Worm (Caenorhabditis elegans): ENCODE results near the gene sna-1.

Gene sna-1

ce11 chrV:6694668-6695067 is 15.8 kb downstream of the sna-1 start, which contains the start of gene W02F12.8:
Gene W02F12.8 (minus strand): TSS chrV:6694768.
- no peak for TF ChIP-seq hnd-1 (tag; optimal IDR thresholded peaks at IDR 0.05)
- no peak for TF ChIP-seq pes-1 (GFP tag; IDR thresholded peaks at IDR 0.05)
- TF ChIP-seq flt-1 (GFP tag; IDR thresholded peaks at IDR 0.05) = no peak
- no peak for TF ChIP-seq ama-1 (optimal IDR thresholded peaks at IDR 0.05)
- TF ChIP-seq hmg-4 (GFP tag; optimal IDR thresholded peaks at IDR 0.05) = no peak
- no peak for TF ChIP-seq aly-1 (tag; optimal IDR thresholded peaks at IDR 0.05)
- no peak for TF ChIP-seq B0310.2 (tag; optimal IDR thresholded peaks at IDR 0.05)

ce11 chrV:6691813-6692351 is 18.6 kb downstream of the sna-1 start, which contains the start of gene mtl-1:
Gene mtl-1 (minus strand): TSS chrV:6691863.
- TF ChIP-seq F13C5.2 (tag; optimal IDR thresholded peaks at IDR 0.05) = no peak
- TF ChIP-seq tra-4 (tag; optimal IDR thresholded peaks at IDR 0.05) = no peak
- TF ChIP-seq sea-1 (GFP tag; conservative IDR thresholded peaks at IDR 0.05) = no peak
- TF ChIP-seq B0310.2 (tag; optimal IDR thresholded peaks at IDR 0.05) = no peak
- no peak for TF ChIP-seq aly-1 (tag; optimal IDR thresholded peaks at IDR 0.05)
- TF ChIP-seq ceh-36 (tag; optimal IDR thresholded peaks at IDR 0.05) = no peak
- no peak for TF ChIP-seq flt-1 (GFP tag; IDR thresholded peaks at IDR 0.05)
- no peak for TF ChIP-seq ama-1 (optimal IDR thresholded peaks at IDR 0.05)
- no peak for TF ChIP-seq tbx-37 (GFP tag; conservative IDR thresholded peaks at IDR 0.05)
- TF ChIP-seq pes-1 (GFP tag; IDR thresholded peaks at IDR 0.05) = no peak
- TF ChIP-seq hmg-4 (GFP tag; optimal IDR thresholded peaks at IDR 0.05) = no peak
- no peak for TF ChIP-seq tbx-11 (GFP tag; IDR thresholded peaks at IDR 0.05)
- no peak for TF ChIP-seq hmbx-1 (tag; optimal IDR thresholded peaks at IDR 0.05)
- TF ChIP-seq hnd-1 (tag; optimal IDR thresholded peaks at IDR 0.05) = no peak
- no peak for TF ChIP-seq ets-7 (tag; optimal IDR thresholded peaks at IDR 0.05)
- TF ChIP-seq scrt-1 (GFP tag; IDR thresholded peaks at IDR 0.05) = no peak

DNA sequence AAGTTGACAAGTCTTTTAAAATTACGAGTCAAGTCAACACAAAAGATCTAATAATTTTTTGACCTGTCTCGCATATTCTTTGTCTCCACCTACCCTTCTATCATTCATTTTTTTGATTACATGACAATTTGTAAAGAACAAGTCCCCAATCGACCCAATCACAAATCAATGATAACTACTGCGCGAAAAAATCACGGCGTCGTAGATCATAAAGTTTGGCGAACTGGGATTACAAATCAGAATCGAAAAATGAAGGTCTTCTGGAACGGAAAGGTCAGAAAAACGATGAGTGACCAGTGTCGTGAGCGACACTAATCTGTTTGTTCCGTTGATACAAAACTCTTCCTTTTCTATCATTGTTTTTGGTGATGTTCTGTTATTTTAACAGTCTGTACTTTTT is 20.4 kb downstream of the sna-1 start:
- TF ChIP-seq ama-1 (optimal IDR thresholded peaks at IDR 0.05) = no peak
- TF ChIP-seq hnd-1 (tag; optimal IDR thresholded peaks at IDR 0.05) = no peak
- no peak for TF ChIP-seq B0310.2 (tag; optimal IDR thresholded peaks at IDR 0.05)
- no peak for TF ChIP-seq scrt-1 (GFP tag; IDR thresholded peaks at IDR 0.05)
- no peak for TF ChIP-seq pes-1 (GFP tag; IDR thresholded peaks at IDR 0.05)
- TF ChIP-seq tbx-11 (GFP tag; IDR thresholded peaks at IDR 0.05) = no peak
- no peak for TF ChIP-seq F13C5.2 (tag; optimal IDR thresholded peaks at IDR 0.05)
- no peak for TF ChIP-seq tbx-37 (GFP tag; conservative IDR thresholded peaks at IDR 0.05)
- no peak for TF ChIP-seq hmg-4 (GFP tag; optimal IDR thresholded peaks at IDR 0.05)
- no peak for TF ChIP-seq sea-1 (GFP tag; conservative IDR thresholded peaks at IDR 0.05)
- TF ChIP-seq hmbx-1 (tag; optimal IDR thresholded peaks at IDR 0.05) = no peak
- no peak for TF ChIP-seq aly-1 (tag; optimal IDR thresholded peaks at IDR 0.05)
- no peak for TF ChIP-seq tra-4 (tag; optimal IDR thresholded peaks at IDR 0.05)
- no peak for TF ChIP-seq ceh-36 (tag; optimal IDR thresholded peaks at IDR 0.05)
- TF ChIP-seq ceh-13 (GFP tag; optimal IDR thresholded peaks at IDR 0.05) = no peak
- no peak for TF ChIP-seq ets-7 (tag; optimal IDR thresholded peaks at IDR 0.05)
- TF ChIP-seq flt-1 (GFP tag; IDR thresholded peaks at IDR 0.05) = no peak

DNA sequence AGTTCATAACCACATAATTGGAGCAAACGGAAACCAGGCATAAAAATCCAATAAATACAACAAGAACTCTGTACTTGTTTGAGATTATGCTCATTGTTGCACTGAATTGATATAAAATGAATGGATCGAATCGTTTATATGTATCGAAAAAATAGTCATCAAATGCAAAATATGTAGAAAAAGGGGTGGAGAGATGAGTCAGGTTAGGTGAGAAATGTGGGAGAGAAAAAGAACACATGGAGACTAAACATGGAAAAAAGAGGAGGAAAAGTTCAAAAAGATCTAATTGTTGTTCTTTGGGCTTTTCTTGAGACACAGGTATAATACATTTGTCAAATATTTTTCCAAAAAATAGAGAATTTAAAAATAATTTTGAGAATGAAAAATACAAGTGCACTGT is 22.1 kb downstream of the sna-1 start, which contains the start of gene K11G9.5:
Gene K11G9.5, minus strand, starts transcription at position 101 of the 400 bp plus-strand sequence.
- no peak for TF ChIP-seq ama-1 (optimal IDR thresholded peaks at IDR 0.05)
- TF ChIP-seq aly-1 (tag; optimal IDR thresholded peaks at IDR 0.05) = no peak
- no peak for TF ChIP-seq hmg-4 (GFP tag; optimal IDR thresholded peaks at IDR 0.05)
- no peak for TF ChIP-seq tra-4 (tag; optimal IDR thresholded peaks at IDR 0.05)
- TF ChIP-seq hnd-1 (tag; optimal IDR thresholded peaks at IDR 0.05) = no peak
- TF ChIP-seq pes-1 (GFP tag; IDR thresholded peaks at IDR 0.05) = no peak
- no peak for TF ChIP-seq tbx-37 (GFP tag; conservative IDR thresholded peaks at IDR 0.05)
- TF ChIP-seq F13C5.2 (tag; optimal IDR thresholded peaks at IDR 0.05) = no peak
- no peak for TF ChIP-seq sea-1 (GFP tag; conservative IDR thresholded peaks at IDR 0.05)
- no peak for TF ChIP-seq ets-7 (tag; optimal IDR thresholded peaks at IDR 0.05)
- no peak for TF ChIP-seq B0310.2 (tag; optimal IDR thresholded peaks at IDR 0.05)
- no peak for TF ChIP-seq tbx-11 (GFP tag; IDR thresholded peaks at IDR 0.05)
- no peak for TF ChIP-seq ceh-13 (GFP tag; optimal IDR thresholded peaks at IDR 0.05)
- TF ChIP-seq hmbx-1 (tag; optimal IDR thresholded peaks at IDR 0.05) = no peak
- no peak for TF ChIP-seq ceh-36 (tag; optimal IDR thresholded peaks at IDR 0.05)
- TF ChIP-seq scrt-1 (GFP tag; IDR thresholded peaks at IDR 0.05) = no peak
- no peak for TF ChIP-seq flt-1 (GFP tag; IDR thresholded peaks at IDR 0.05)

DNA sequence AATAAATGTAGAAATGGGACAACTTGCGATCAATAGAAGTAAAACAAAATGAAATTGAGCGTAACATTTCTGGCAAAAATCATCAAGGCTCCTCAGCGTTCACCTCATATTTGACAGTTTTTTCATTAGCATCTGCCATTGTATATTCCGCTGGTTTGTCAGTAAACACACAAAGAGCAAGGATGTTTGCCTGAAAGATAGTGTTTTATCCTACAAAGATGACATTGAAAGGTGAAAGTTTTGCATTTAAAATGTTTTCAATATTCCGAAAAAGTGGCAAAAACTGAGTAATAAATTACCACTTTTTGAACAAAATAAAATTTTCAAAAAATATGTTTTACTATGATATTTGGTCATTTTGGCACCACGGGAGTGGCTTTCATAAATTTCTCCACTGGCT is 24.5 kb downstream of the sna-1 start:
- TF ChIP-seq ets-7 (tag; optimal IDR thresholded peaks at IDR 0.05) (no peak), F13C5.2 (tag; optimal IDR thresholded peaks at IDR 0.05) (no peak), scrt-1 (GFP tag; IDR thresholded peaks at IDR 0.05) (no peak), aly-1 (tag; optimal IDR thresholded peaks at IDR 0.05) (no peak), hmbx-1 (tag; optimal IDR thresholded peaks at IDR 0.05) (no peak), hnd-1 (tag; optimal IDR thresholded peaks at IDR 0.05) (no peak), tra-4 (tag; optimal IDR thresholded peaks at IDR 0.05) (no peak), ceh-13 (GFP tag; optimal IDR thresholded peaks at IDR 0.05) (no peak), pes-1 (GFP tag; IDR thresholded peaks at IDR 0.05) (no peak)

DNA sequence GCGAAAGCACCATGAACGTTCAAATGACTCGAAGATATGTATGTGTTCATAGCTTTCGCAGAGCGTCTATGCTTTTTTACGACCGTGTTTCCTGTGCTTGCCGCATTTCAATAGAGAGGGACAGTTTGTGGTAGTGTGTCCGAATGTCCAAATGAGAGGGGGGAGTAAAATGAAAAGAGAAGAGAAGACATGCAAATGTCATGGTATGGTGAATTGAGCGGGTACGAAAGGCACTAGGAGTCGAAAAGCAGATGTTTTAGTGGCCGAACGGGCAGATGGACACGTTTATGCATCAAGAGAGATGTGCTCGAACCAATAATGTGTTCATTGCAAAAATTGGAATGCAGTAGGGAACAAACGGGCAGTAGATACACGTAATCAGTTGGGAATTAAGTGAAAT is 25.0 kb downstream of the sna-1 start:
- TF ChIP-seq sea-1 (GFP tag; conservative IDR thresholded peaks at IDR 0.05) (no peak), hmbx-1 (tag; optimal IDR thresholded peaks at IDR 0.05) (no peak), hmg-4 (GFP tag; optimal IDR thresholded peaks at IDR 0.05) (peak; percentile 18), tra-4 (tag; optimal IDR thresholded peaks at IDR 0.05) (no peak)

DNA sequence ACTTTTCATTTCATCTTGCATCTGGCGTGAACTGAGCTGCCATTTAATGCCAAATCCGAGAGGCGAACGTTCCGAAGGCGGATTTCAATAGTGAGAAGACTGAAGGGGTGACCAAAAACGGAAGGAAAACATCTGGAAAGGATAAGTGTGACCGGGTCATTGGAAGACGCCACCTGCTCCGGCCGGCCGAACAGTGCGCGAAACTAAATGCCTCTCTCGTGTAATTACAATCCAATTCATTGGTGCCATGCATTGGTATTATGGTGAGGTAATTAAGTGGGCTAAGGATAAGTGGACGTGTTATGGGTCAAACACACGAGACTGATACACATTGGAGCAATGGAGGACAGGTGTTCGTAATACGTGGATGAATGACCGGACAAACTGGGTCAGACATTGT is 25.9 kb downstream of the sna-1 start:
- TF ChIP-seq hnd-1 (tag; optimal IDR thresholded peaks at IDR 0.05) (no peak), ceh-13 (GFP tag; optimal IDR thresholded peaks at IDR 0.05) (no peak), hmbx-1 (tag; optimal IDR thresholded peaks at IDR 0.05) (no peak), ceh-36 (tag; optimal IDR thresholded peaks at IDR 0.05) (peak; percentile 13)

DNA sequence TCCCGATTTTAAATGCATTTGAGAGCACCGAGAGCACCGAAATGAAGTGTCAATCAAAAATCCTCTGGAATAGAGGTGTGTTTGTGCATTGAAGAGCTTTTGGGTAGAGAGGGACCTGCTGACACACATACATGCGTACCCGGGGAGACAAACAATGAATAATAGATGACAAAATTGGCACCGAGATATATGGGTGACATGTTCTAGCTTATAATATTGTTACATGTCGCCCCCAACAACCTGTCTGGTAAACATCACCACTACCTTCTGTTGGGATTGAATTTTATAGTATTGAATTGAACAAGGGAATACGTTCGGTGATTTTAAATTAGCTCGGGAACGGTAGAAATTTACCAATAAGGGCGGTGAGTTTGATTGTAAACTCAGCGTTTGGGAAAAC is 26.7 kb downstream of the sna-1 start:
- TF ChIP-seq tbx-11 (GFP tag; IDR thresholded peaks at IDR 0.05) (no peak), ama-1 (optimal IDR thresholded peaks at IDR 0.05) (no peak), aly-1 (tag; optimal IDR thresholded peaks at IDR 0.05) (no peak), ets-7 (tag; optimal IDR thresholded peaks at IDR 0.05) (no peak), ceh-13 (GFP tag; optimal IDR thresholded peaks at IDR 0.05) (no peak)

All from whole organism, early embryonic.